Fruit fly (Drosophila melanogaster): ENCODE results near the gene Pmm2.

Pmm2 gene

dm6 chr3L:12484948-12485347 is 49.4 kb upstream of the Pmm2 start, which contains the start of gene CG10663 (continued):
- TF ChIP-seq ss (GFP tag; optimal IDR thresholded peaks at IDR 0.05) (no peak), Met (GFP tag; optimal IDR thresholded peaks at IDR 0.05) (peak; percentile 9), CG11762 (GFP tag; optimal IDR thresholded peaks at IDR 0.05; ENCODE audit: insufficient read depth) (no peak), lz (GFP tag; optimal IDR thresholded peaks at IDR 0.05) (no peak), CG15336 (GFP tag; IDR thresholded peaks at IDR 0.05) (peak; percentile 53), net (GFP tag; optimal IDR thresholded peaks at IDR 0.05) (no peak), fkh (GFP tag; optimal IDR thresholded peaks at IDR 0.05) (peak; percentile 2), Ets21C (GFP tag; optimal IDR thresholded peaks at IDR 0.05) (no peak), Smox (GFP tag; optimal IDR thresholded peaks at IDR 0.05) (no peak), CG6808 (GFP tag; optimal IDR thresholded peaks at IDR 0.05) (no peak), CG10631 (GFP tag; optimal IDR thresholded peaks at IDR 0.05) (no peak), CG6854 (GFP tag; optimal IDR thresholded peaks at IDR 0.05) (no peak), CG16779 (tag; optimal IDR thresholded peaks at IDR 0.05) (peak; percentile 2), CG3919 (GFP tag; optimal IDR thresholded peaks at IDR 0.05) (peak; percentile 7), CG1621 (tag; optimal IDR thresholded peaks at IDR 0.05) (no peak)

dm6 chr3L:12486175-12486574 is 48.2 kb upstream of the Pmm2 start:
- TF ChIP-seq topi (GFP tag; optimal IDR thresholded peaks at IDR 0.05) (no peak), CG3919 (GFP tag; optimal IDR thresholded peaks at IDR 0.05) (no peak), fd59A (GFP tag; optimal IDR thresholded peaks at IDR 0.05) (no peak), fkh (GFP tag; optimal IDR thresholded peaks at IDR 0.05) (no peak), Sox15 (GFP tag; optimal IDR thresholded peaks at IDR 0.05) (no peak), CG6276 (GFP tag; optimal IDR thresholded peaks at IDR 0.05) (no peak), Hr4 (GFP tag; optimal IDR thresholded peaks at IDR 0.05) (no peak), Gug (GFP tag; IDR thresholded peaks at IDR 0.05) (no peak), eg (GFP tag; IDR thresholded peaks at IDR 0.05) (no peak), CG31627 (GFP tag; optimal IDR thresholded peaks at IDR 0.05) (no peak), achi (GFP tag; optimal IDR thresholded peaks at IDR 0.05) (no peak), Hr39 (GFP tag; optimal IDR thresholded peaks at IDR 0.05) (no peak), CG7368 (GFP tag; optimal IDR thresholded peaks at IDR 0.05) (no peak), lz (GFP tag; optimal IDR thresholded peaks at IDR 0.05) (no peak)

- no peak for TF ChIP-seq topi (GFP tag; optimal IDR thresholded peaks at IDR 0.05)
- TF ChIP-seq CG8319 (GFP tag; optimal IDR thresholded peaks at IDR 0.05), result no peak
- TF ChIP-seq lz (GFP tag; optimal IDR thresholded peaks at IDR 0.05), result no peak
- TF ChIP-seq ss (GFP tag; optimal IDR thresholded peaks at IDR 0.05), result peak in 1 of 2 experiments; percentile 4
- TF ChIP-seq eg (GFP tag; IDR thresholded peaks at IDR 0.05), result peak; percentile 56; the same call in 2 of the 3 replicates
- no peak for TF ChIP-seq CG32006 (GFP tag; optimal IDR thresholded peaks at IDR 0.05)
- no peak for TF ChIP-seq esn (GFP tag; optimal IDR thresholded peaks at IDR 0.05)
- no peak for TF ChIP-seq CG1621 (tag; optimal IDR thresholded peaks at IDR 0.05)
- TF ChIP-seq Eip75B (GFP tag; optimal IDR thresholded peaks at IDR 0.05), result no peak
- no peak for TF ChIP-seq Hr4 (GFP tag; optimal IDR thresholded peaks at IDR 0.05)
- no peak for TF ChIP-seq dsx (GFP tag; optimal IDR thresholded peaks at IDR 0.05; ENCODE audit: poor library complexity, severe bottlenecking)
- TF ChIP-seq CG4318 (GFP tag; optimal IDR thresholded peaks at IDR 0.05), result no peak
- TF ChIP-seq fkh (GFP tag; optimal IDR thresholded peaks at IDR 0.05), result no peak
- no peak for TF ChIP-seq Ets96B (tag; optimal IDR thresholded peaks at IDR 0.05)
- TF ChIP-seq CG6808 (GFP tag; optimal IDR thresholded peaks at IDR 0.05), result no peak
- no peak for TF ChIP-seq CG11294 (GFP tag; IDR thresholded peaks at IDR 0.05)
- TF ChIP-seq CG6163 (GFP tag; IDR thresholded peaks at IDR 0.05), result peak; percentile 55; the same call in 2 of the 3 replicates
- TF ChIP-seq fd59A (GFP tag; optimal IDR thresholded peaks at IDR 0.05), result no peak
- TF ChIP-seq Hr39 (GFP tag; optimal IDR thresholded peaks at IDR 0.05), result no peak
- no peak for TF ChIP-seq CG10669 (GFP tag; optimal IDR thresholded peaks at IDR 0.05)
- peak; percentile 92 for TF ChIP-seq vri (GFP tag; optimal IDR thresholded peaks at IDR 0.05)
- TF ChIP-seq CG6792 (GFP tag; optimal IDR thresholded peaks at IDR 0.05), result no peak
- TF ChIP-seq CG10631 (GFP tag; optimal IDR thresholded peaks at IDR 0.05), result no peak
- no peak for TF ChIP-seq achi (GFP tag; optimal IDR thresholded peaks at IDR 0.05)
- no peak for TF ChIP-seq CG11762 (GFP tag; optimal IDR thresholded peaks at IDR 0.05; ENCODE audit: insufficient read depth)
- TF ChIP-seq spab (GFP tag; optimal IDR thresholded peaks at IDR 0.05), result no peak
- TF ChIP-seq CG11902 (GFP tag; optimal IDR thresholded peaks at IDR 0.05), result no peak
- TF ChIP-seq Lpt (GFP tag; optimal IDR thresholded peaks at IDR 0.05), result no peak
- TF ChIP-seq dac (GFP tag; optimal IDR thresholded peaks at IDR 0.05), result no peak
- TF ChIP-seq CG31627 (GFP tag; optimal IDR thresholded peaks at IDR 0.05), result no peak
- no peak for TF ChIP-seq CG8632 (GFP tag; optimal IDR thresholded peaks at IDR 0.05)
- TF ChIP-seq CG16779 (tag; optimal IDR thresholded peaks at IDR 0.05), result peak; percentile 27
- no peak for TF ChIP-seq acj6 (GFP tag; optimal IDR thresholded peaks at IDR 0.05)
- peak; percentile 42 for TF ChIP-seq CG6854 (GFP tag; optimal IDR thresholded peaks at IDR 0.05)
- TF ChIP-seq CG3032 (tag; optimal IDR thresholded peaks at IDR 0.05), result no peak
- peak; percentile 42 for TF ChIP-seq fd85E (GFP tag; optimal IDR thresholded peaks at IDR 0.05)
These were observed 44.4 kb upstream of the Pmm2 start for dm6 chr3L:12489952-12490351.

Measured in whole organism, prepupa.